Fruit fly (Drosophila melanogaster): Measurements from ENCODE around the gene CG18404.
A peak's percentile ranks its signal among the peaks of the same experiment; 100 is the strongest.

The CG18404 gene

DNA sequence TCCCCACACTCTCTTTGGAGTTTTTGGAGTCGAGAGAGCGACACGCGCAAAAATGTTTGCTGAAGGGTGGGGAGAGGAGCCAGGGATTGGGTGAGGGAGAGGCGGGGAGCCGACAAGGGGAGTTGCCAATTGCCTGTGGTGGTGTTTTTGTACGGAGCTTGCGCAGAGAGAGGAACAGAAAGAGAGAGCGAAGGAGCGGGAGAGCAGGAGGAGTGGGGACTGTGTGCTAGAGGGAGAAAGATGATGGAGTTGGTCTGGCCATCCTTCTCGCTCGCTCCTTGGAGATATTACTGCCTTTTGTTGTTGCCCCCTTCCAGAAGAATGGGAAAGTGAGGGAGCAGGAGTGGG, 18.1 kb downstream of the CG18404 start (continued):
- peak; percentile 62 for TF ChIP-seq dsx (GFP tag; optimal IDR thresholded peaks at IDR 0.05; ENCODE audit: poor library complexity, severe bottlenecking)
- TF ChIP-seq CG6163 (GFP tag; IDR thresholded peaks at IDR 0.05): no peak; the same call in 2 of the 3 replicates
- TF ChIP-seq CG4318 (GFP tag; optimal IDR thresholded peaks at IDR 0.05): no peak
- TF ChIP-seq Hr38 (GFP tag; optimal IDR thresholded peaks at IDR 0.05): no peak
- TF ChIP-seq Blimp-1 (GFP tag; optimal IDR thresholded peaks at IDR 0.05): peak; percentile 99

DNA sequence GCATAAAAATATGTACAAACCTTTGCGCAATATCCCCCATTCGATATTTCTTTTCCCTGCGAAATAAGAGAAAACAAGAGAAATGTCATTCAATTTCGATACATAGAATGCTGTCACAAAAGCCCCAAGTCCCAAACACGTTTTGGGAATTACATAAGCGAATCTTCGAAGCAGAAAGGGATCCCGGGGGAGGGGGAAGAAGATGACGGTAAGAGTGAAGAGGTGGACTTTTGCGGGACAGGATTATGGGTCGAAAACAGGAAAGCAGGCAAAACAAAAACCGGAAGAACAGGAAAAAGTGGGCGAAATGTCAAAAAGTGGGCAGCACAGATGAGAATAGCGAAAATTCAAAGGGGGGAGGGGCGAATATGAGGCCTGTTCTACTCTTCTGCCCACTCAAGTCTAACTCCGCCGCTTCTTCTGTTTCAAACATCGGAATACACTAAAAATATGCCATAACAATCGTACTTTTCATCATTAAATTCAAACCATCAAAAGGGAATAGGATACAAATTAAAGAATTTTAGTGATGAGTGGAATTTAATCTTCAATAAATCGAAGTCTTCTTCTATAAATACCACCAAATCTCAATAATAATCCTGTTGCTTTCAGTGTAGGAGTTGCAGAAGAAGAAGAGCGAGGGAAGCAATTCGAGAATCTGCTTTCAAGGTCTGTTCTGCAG, 19.3 kb downstream of the CG18404 start:
- TF ChIP-seq svp (GFP tag) (peak; percentile 96), CG6163 (GFP tag; IDR thresholded peaks at IDR 0.05) (peak; percentile 97), eg (GFP tag; IDR thresholded peaks at IDR 0.05) (peak; percentile 76), dac (GFP tag; optimal IDR thresholded peaks at IDR 0.05) (peak; percentile 51), CG7368 (GFP tag; optimal IDR thresholded peaks at IDR 0.05) (peak; percentile 93), Smox (GFP tag; optimal IDR thresholded peaks at IDR 0.05) (peak; percentile 94), net (GFP tag; optimal IDR thresholded peaks at IDR 0.05) (peak; percentile 94), CG34406 (GFP tag; optimal IDR thresholded peaks at IDR 0.05) (peak; percentile 94), CG10631 (GFP tag; optimal IDR thresholded peaks at IDR 0.05) (peak; percentile 99), Eip78C (GFP tag) (peak; percentile 99), Sox102F (GFP tag; optimal IDR thresholded peaks at IDR 0.05) (peak; percentile 94), CG6792 (GFP tag; optimal IDR thresholded peaks at IDR 0.05) (peak; percentile 96), dsx (GFP tag; optimal IDR thresholded peaks at IDR 0.05; ENCODE audit: poor library complexity, severe bottlenecking) (peak; percentile 95), CG11762 (GFP tag; optimal IDR thresholded peaks at IDR 0.05; ENCODE audit: insufficient read depth) (peak; percentile 94), achi (GFP tag; optimal IDR thresholded peaks at IDR 0.05) (peak; percentile 97), CG16779 (tag; optimal IDR thresholded peaks at IDR 0.05) (peak; percentile 93), Met (GFP tag; optimal IDR thresholded peaks at IDR 0.05) (peak; percentile 96), CG6854 (GFP tag; optimal IDR thresholded peaks at IDR 0.05) (peak; percentile 70), CG10669 (GFP tag; optimal IDR thresholded peaks at IDR 0.05) (peak; percentile 98), Eip93F (GFP tag; optimal IDR thresholded peaks at IDR 0.05) (peak; percentile 19), Sox14 (GFP tag; optimal IDR thresholded peaks at IDR 0.05) (peak; percentile 98), ss (GFP tag; optimal IDR thresholded peaks at IDR 0.05) (peak; percentile 93 to 94), Gug (GFP tag; IDR thresholded peaks at IDR 0.05) (peak; percentile 92), Blimp-1 (GFP tag; optimal IDR thresholded peaks at IDR 0.05) (no peak), Ets21C (GFP tag; optimal IDR thresholded peaks at IDR 0.05) (peak; percentile 94), acj6 (GFP tag; optimal IDR thresholded peaks at IDR 0.05) (peak; percentile 97), CG31627 (GFP tag; optimal IDR thresholded peaks at IDR 0.05) (peak; percentile 97), esn (GFP tag; optimal IDR thresholded peaks at IDR 0.05) (peak; percentile 97), CG8319 (GFP tag; optimal IDR thresholded peaks at IDR 0.05) (peak; percentile 83), CG8119 (GFP tag; IDR thresholded peaks at IDR 0.05) (peak; percentile 92), lz (GFP tag; optimal IDR thresholded peaks at IDR 0.05) (peak; percentile 95), fkh (GFP tag; optimal IDR thresholded peaks at IDR 0.05) (no peak), CG6808 (GFP tag; optimal IDR thresholded peaks at IDR 0.05) (peak; percentile 95), topi (GFP tag; optimal IDR thresholded peaks at IDR 0.05) (peak; percentile 94), Ets96B (tag; optimal IDR thresholded peaks at IDR 0.05) (peak; percentile 99), spab (GFP tag; optimal IDR thresholded peaks at IDR 0.05) (peak; percentile 97), CG32006 (GFP tag; optimal IDR thresholded peaks at IDR 0.05) (peak; percentile 92), pdm3 (GFP tag; optimal IDR thresholded peaks at IDR 0.05) (peak; percentile 96), CG3032 (tag; optimal IDR thresholded peaks at IDR 0.05) (peak; percentile 98), Hr39 (GFP tag; optimal IDR thresholded peaks at IDR 0.05) (peak; percentile 96), CG11294 (GFP tag; IDR thresholded peaks at IDR 0.05) (peak; percentile 73), CG9139 (GFP tag; optimal IDR thresholded peaks at IDR 0.05) (peak; percentile 93), Sox15 (GFP tag; optimal IDR thresholded peaks at IDR 0.05) (peak; percentile 91), CG8632 (GFP tag; optimal IDR thresholded peaks at IDR 0.05) (peak; percentile 95), fd59A (GFP tag; optimal IDR thresholded peaks at IDR 0.05) (peak; percentile 96), CG1621 (tag; optimal IDR thresholded peaks at IDR 0.05) (peak; percentile 97)
